Worm (Caenorhabditis elegans) whole organism, L1 larva: ENCODE results near the gene K10D2.8.

Experiments used
- C04F5.9 ChIP-seq: sonication (generic microtip); optimal IDR thresholded peaks from 2 replicates; lab custom pipeline; 2016; ENCODE audit warnings: missing genetic modification characterization, missing compliant biosample characterization
- C16A3.4 ChIP-seq: fragments of 150-350 bp; optimal IDR thresholded peaks from 2 replicates; lab custom pipeline; 2014; ENCODE audit warnings: missing biosample characterization, missing genetic modification characterization
- Y116A8C.19 ChIP-seq: sonication (generic microtip); optimal IDR thresholded peaks from 2 replicates; lab custom pipeline; 2016; ENCODE audit warnings: missing compliant biosample characterization, missing genetic modification characterization, borderline replicate concordance
- ama-1 ChIP-seq: fragments of 150-350 bp; optimal IDR thresholded peaks from 2 replicates; lab custom pipeline; 2014
- blmp-1 ChIP-seq: fragments of 150-350 bp; optimal IDR thresholded peaks from 2 replicates; lab custom pipeline; 2014; ENCODE audit warnings: missing biosample characterization, missing genetic modification characterization
- ceh-63 ChIP-seq: fragments of 200-800 bp; sonication (Bioruptor generic); optimal IDR thresholded peaks from 2 replicates; lab custom pipeline; 2018; ENCODE audit warnings: mild to moderate bottlenecking, missing genetic modification characterization, missing compliant biosample characterization
- ces-1 ChIP-seq: fragments of 150-350 bp; optimal IDR thresholded peaks from 2 replicates; lab custom pipeline; 2014; ENCODE audit warnings: missing biosample characterization, missing genetic modification reagents, missing genetic modification characterization
- dpl-1 ChIP-seq, 3 experiments: fragments of 150-350 bp in 2 of 3; sonication (generic microtip) in 1 of 3; optimal IDR thresholded peaks; 2 replicates each; lab custom pipeline; 2014 to 2017; ENCODE audit warnings: missing biosample characterization in 3 of 3, missing genetic modification characterization in 3 of 3, missing genetic modification reagents in 3 of 3
- dsc-1 ChIP-seq: sonication (generic microtip); optimal IDR thresholded peaks from 2 replicates; lab custom pipeline; 2016; ENCODE audit warnings: mild to moderate bottlenecking, missing genetic modification characterization, missing compliant biosample characterization
- efl-1 ChIP-seq, 4 experiments: fragments of 150-350 bp; optimal IDR thresholded peaks in 3 of 4; peaks in 1 of 4; 1 replicate in 1 of 4; 2 replicates in 3 of 4; lab custom pipeline; 2014; ENCODE audit warnings: missing biosample characterization in 2 of 4, missing genetic modification characterization in 2 of 4, missing genetic modification reagents in 2 of 4
- egl-13 ChIP-seq: sonication (generic microtip); optimal IDR thresholded peaks from 2 replicates; lab custom pipeline; 2016; ENCODE audit warnings: missing genotype, missing genetic modification reagents, missing genetic modification characterization, missing compliant biosample characterization
- egl-27 ChIP-seq, 2 experiments: fragments of 150-350 bp in 1 of 2; sonication (generic microtip); optimal IDR thresholded peaks; 3 replicates each; lab custom pipeline; 2017 to 2018; ENCODE audit warnings: missing biosample characterization in 2 of 2, missing genetic modification characterization in 2 of 2, missing genetic modification reagents in 2 of 2
- elt-2 ChIP-seq: sonication (generic microtip); optimal IDR thresholded peaks from 2 replicates; lab custom pipeline; 2016; ENCODE audit warnings: missing genetic modification characterization, mild to moderate bottlenecking, inconsistent platforms, missing compliant biosample characterization, missing genetic modification reagents
- elt-3 ChIP-seq, 6 experiments: fragments of 150-350 bp in 1 of 6; sonication (generic microtip); optimal IDR thresholded peaks; 2 replicates each; lab custom pipeline; 2017 to 2018; ENCODE audit warnings: missing biosample characterization in 6 of 6, missing genetic modification characterization in 6 of 6, inconsistent platforms in 1 of 6
- ets-5 ChIP-seq: fragments of 200-800 bp; sonication (Bioruptor generic); IDR thresholded peaks from 2 replicates; pipeline ENCODE4 v1.3.6; 2022; ENCODE audit warnings: missing genetic modification characterization, missing compliant biosample characterization
- fkh-8 ChIP-seq: sonication (generic microtip); optimal IDR thresholded peaks from 2 replicates; lab custom pipeline; 2016; ENCODE audit warnings: mild to moderate bottlenecking, missing genetic modification characterization, missing compliant biosample characterization
- fos-1 ChIP-seq: fragments of 150-350 bp; optimal IDR thresholded peaks from 2 replicates; lab custom pipeline; 2014; ENCODE audit warnings: missing biosample characterization, missing genetic modification characterization
- hlh-4 ChIP-seq: sonication (generic microtip); optimal IDR thresholded peaks from 2 replicates; lab custom pipeline; 2016; ENCODE audit warnings: mild to moderate bottlenecking, missing genetic modification characterization, missing compliant biosample characterization
- hpl-2 ChIP-seq: fragments of 150-350 bp; optimal IDR thresholded peaks from 2 replicates; lab custom pipeline; 2014; ENCODE audit warnings: missing biosample characterization, missing genetic modification reagents, missing genetic modification characterization
- jun-1 ChIP-seq: fragments of 150-350 bp; optimal IDR thresholded peaks from 2 replicates; lab custom pipeline; 2014; ENCODE audit warnings: missing biosample characterization, missing genetic modification reagents, missing genetic modification characterization
- lin-13 ChIP-seq: fragments of 150-350 bp; optimal IDR thresholded peaks from 2 replicates; lab custom pipeline; 2014; ENCODE audit warnings: missing biosample characterization, missing genetic modification reagents, missing genetic modification characterization
- lin-14 ChIP-seq: fragments of 200-800 bp; sonication (Bioruptor generic); optimal IDR thresholded peaks from 2 replicates; lab custom pipeline; 2018; ENCODE audit warnings: mild to moderate bottlenecking, missing genetic modification characterization, moderate library complexity, missing compliant biosample characterization
- lin-15B ChIP-seq: fragments of 150-350 bp; sonication (generic microtip); optimal IDR thresholded peaks from 3 replicates; lab custom pipeline; 2014; ENCODE audit warnings: missing biosample characterization, missing genetic modification characterization
- lin-35 ChIP-seq, 2 experiments: fragments of 150-350 bp; optimal IDR thresholded peaks; 2 replicates each; lab custom pipeline; 2014; ENCODE audit warnings: missing biosample characterization in 2 of 2, missing genetic modification characterization in 2 of 2, missing genetic modification reagents in 2 of 2
- lin-39 ChIP-seq: fragments of 150-350 bp; optimal IDR thresholded peaks from 2 replicates; lab custom pipeline; 2014; ENCODE audit warnings: missing biosample characterization, missing genetic modification reagents, missing genetic modification characterization
- lir-3 ChIP-seq: sonication (generic microtip); optimal IDR thresholded peaks from 2 replicates; lab custom pipeline; 2016; ENCODE audit warnings: mild to moderate bottlenecking, missing genetic modification characterization, moderate library complexity, missing compliant biosample characterization; ENCODE audit not compliant: poor library complexity
- lsy-2 ChIP-seq, 2 experiments: fragments of 150-350 bp; optimal IDR thresholded peaks; 2 replicates each; lab custom pipeline; 2014; ENCODE audit warnings: missing biosample characterization in 2 of 2, missing genetic modification characterization in 2 of 2
- mab-9 ChIP-seq: fragments of 200-800 bp; sonication (Bioruptor generic); IDR thresholded peaks from 2 replicates; pipeline ENCODE4 v1.3.6; 2022; ENCODE audit warnings: missing genetic modification reagents, missing genetic modification characterization, missing compliant biosample characterization
- mep-1 ChIP-seq: fragments of 150-350 bp; optimal IDR thresholded peaks from 2 replicates; lab custom pipeline; 2014; ENCODE audit warnings: missing biosample characterization, missing genetic modification characterization
- nhr-12 ChIP-seq: sonication (generic microtip); optimal IDR thresholded peaks from 2 replicates; lab custom pipeline; 2017; ENCODE audit warnings: missing biosample characterization, missing genetic modification characterization
- nhr-20 ChIP-seq: sonication (generic microtip); optimal IDR thresholded peaks from 2 replicates; lab custom pipeline; 2016; ENCODE audit warnings: mild to moderate bottlenecking, missing genetic modification characterization, missing compliant biosample characterization
- nhr-47 ChIP-seq: sonication (generic microtip); optimal IDR thresholded peaks from 2 replicates; lab custom pipeline; 2016; ENCODE audit warnings: mild to moderate bottlenecking, missing genetic modification characterization, moderate library complexity, missing compliant biosample characterization
- nhr-71 ChIP-seq: sonication (generic microtip); optimal IDR thresholded peaks from 2 replicates; lab custom pipeline; 2016; ENCODE audit warnings: mild to moderate bottlenecking, missing genetic modification characterization, moderate library complexity, missing compliant biosample characterization
- nhr-84 ChIP-seq: sonication (generic microtip); optimal IDR thresholded peaks from 2 replicates; lab custom pipeline; 2017; ENCODE audit warnings: missing biosample characterization, missing genetic modification characterization
- nhr-85 ChIP-seq: sonication (generic microtip); peaks from one replicate; lab custom pipeline; 2016; ENCODE audit warnings: missing genetic modification characterization, inconsistent platforms, missing compliant biosample characterization
- nhr-90 ChIP-seq: sonication (generic microtip); optimal IDR thresholded peaks from 2 replicates; lab custom pipeline; 2016; ENCODE audit warnings: mild to moderate bottlenecking, missing genetic modification characterization, missing compliant biosample characterization; ENCODE audit not compliant: poor library complexity
- rnt-1 ChIP-seq: sonication (generic microtip); optimal IDR thresholded peaks from 2 replicates; lab custom pipeline; 2016; ENCODE audit warnings: mild to moderate bottlenecking, missing genetic modification characterization, moderate library complexity, missing compliant biosample characterization
- skn-1 ChIP-seq: fragments of 150-350 bp; optimal IDR thresholded peaks from 2 replicates; lab custom pipeline; 2014; ENCODE audit warnings: missing biosample characterization, missing genetic modification characterization
- snpc-4 ChIP-seq: fragments of 150-350 bp; optimal IDR thresholded peaks from 2 replicates; lab custom pipeline; 2014; ENCODE audit warnings: missing biosample characterization, missing genetic modification characterization
- snu-23 ChIP-seq: sonication (generic microtip); optimal IDR thresholded peaks from 2 replicates; lab custom pipeline; 2016; ENCODE audit warnings: missing genetic modification characterization, missing compliant biosample characterization
- tbx-2 ChIP-seq: sonication (generic microtip); optimal IDR thresholded peaks from 2 replicates; lab custom pipeline; 2016; ENCODE audit warnings: missing genetic modification characterization, missing compliant biosample characterization
- tlp-1 ChIP-seq: fragments of 150-350 bp; optimal IDR thresholded peaks from 2 replicates; lab custom pipeline; 2014; ENCODE audit warnings: missing biosample characterization, missing genetic modification characterization
- unc-130 ChIP-seq: fragments of 150-350 bp; optimal IDR thresholded peaks from 2 replicates; lab custom pipeline; 2017; ENCODE audit warnings: missing biosample characterization, missing genetic modification characterization, inconsistent platforms
- unc-98 ChIP-seq: fragments of 200-800 bp; sonication (Bioruptor generic); IDR thresholded peaks from 2 replicates; pipeline ENCODE4 v1.3.6; 2022; ENCODE audit warnings: missing genetic modification characterization, missing compliant biosample characterization
- vab-15 ChIP-seq: sonication (generic microtip); optimal IDR thresholded peaks from 2 replicates; lab custom pipeline; 2017; ENCODE audit warnings: missing genotype, mild to moderate bottlenecking, missing genetic modification characterization, missing compliant biosample characterization
- zip-4 ChIP-seq: fragments of 200-800 bp; sonication (Bioruptor generic); optimal IDR thresholded peaks from 2 replicates; lab custom pipeline; 2018; ENCODE audit warnings: mild to moderate bottlenecking, missing genetic modification characterization, moderate library complexity, missing compliant biosample characterization

Gene K10D2.8

DNA sequence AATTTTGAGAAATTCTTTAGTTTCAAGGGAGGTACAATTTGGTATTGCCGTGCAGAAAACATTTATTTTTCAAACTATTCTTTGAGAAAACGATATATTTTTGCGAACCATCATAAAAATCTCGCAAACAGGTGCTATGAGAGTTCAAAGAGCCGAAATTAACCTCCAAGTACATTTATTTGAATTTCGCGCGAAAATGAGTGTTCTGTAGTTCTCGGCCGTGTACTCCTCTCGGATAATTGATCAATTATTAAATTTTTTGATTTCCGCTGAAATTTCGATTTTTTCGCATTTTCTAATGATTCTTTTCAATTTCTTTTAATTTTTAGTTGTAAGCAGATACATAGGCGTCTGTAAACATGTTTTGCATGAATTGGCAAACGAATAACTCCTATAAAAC, 1.7 kb downstream of the K10D2.8 start (continued):
- peak; percentile 23 for TF ChIP-seq fos-1 (tag; lab: Kevin White, UChicago)
- peak; percentile 64 for TF ChIP-seq nhr-47 (tag; lab: Kevin White, UChicago)
- TF ChIP-seq elt-3 (tag; optimal IDR thresholded peaks at IDR 0.05; lab: Kevin White, UChicago) = no peak
- no peak for TF ChIP-seq tlp-1 (tag; lab: Kevin White, UChicago)
- TF ChIP-seq snpc-4 (tag; lab: Kevin White, UChicago) = no peak
- peak; percentile 7 for TF ChIP-seq C04F5.9 (tag; lab: Kevin White, UChicago)
- peak; percentile 21 for TF ChIP-seq unc-130 (tag; lab: Kevin White, UChicago)
- TF ChIP-seq ets-5 = no peak
- peak; percentile 22 for TF ChIP-seq elt-2 (tag; lab: Kevin White, UChicago)
- TF ChIP-seq fkh-8 (tag; lab: Kevin White, UChicago) = no peak
- TF ChIP-seq ama-1 (lab: Kevin White, UChicago) = no peak
- no peak for TF ChIP-seq nhr-84 (tag; lab: Kevin White, UChicago)
- TF ChIP-seq unc-98 (GFP tag; lab: Robert Waterston, UW) = no peak
- TF ChIP-seq hlh-4 = no peak
- TF ChIP-seq lin-13 (GFP tag; lab: Kevin White, UChicago) = no peak
- no peak for TF ChIP-seq zip-4 (GFP tag; lab: Kevin White, UChicago)
- TF ChIP-seq, all 84 proteins: peak for 32

DNA sequence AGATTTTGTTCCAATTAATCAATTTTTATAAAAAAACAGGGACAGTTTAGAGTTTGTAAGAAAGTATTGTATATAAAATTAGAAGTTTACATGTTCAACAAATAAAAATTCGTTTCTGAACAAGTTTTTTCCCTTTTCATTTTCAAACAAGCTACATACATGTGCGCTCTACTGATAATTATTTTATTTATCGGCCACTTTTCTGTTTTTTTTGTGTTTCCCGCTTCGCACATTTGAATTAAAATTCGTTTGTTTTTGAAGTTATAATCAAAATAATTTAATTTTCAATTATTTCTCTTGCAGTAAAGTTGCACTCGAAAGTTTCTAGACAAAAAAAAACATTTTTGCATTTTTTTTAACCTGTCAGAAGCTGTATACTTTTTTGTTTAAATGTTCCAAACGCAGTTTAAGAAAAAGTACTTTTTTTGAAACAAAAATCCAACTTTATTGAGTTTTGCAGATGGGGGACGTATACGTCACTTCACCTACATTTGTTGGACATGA, 2.2 kb downstream of the K10D2.8 start, which contains the start of gene hira-1:
hira-1 (plus strand) TSS at position 454 of the 504 bp plus-strand sequence.
- TF ChIP-seq nhr-20 (tag; lab: Kevin White, UChicago) (no peak), C16A3.4 (peak; percentile 49), jun-1 (tag; lab: Kevin White, UChicago) (no peak), lin-35 (GFP tag; optimal IDR thresholded peaks at IDR 0.05; lab: Kevin White, UChicago) (peak; percentile 76 to 82), vab-15 (tag; lab: Kevin White, UChicago) (peak; percentile 12), lin-15B (tag; lab: Kevin White, UChicago) (peak; percentile 62), nhr-71 (no peak), efl-1 (optimal IDR thresholded peaks at IDR 0.05; lab: Kevin White, UChicago) (peak; percentile 70 to 77), efl-1 (GFP tag; optimal IDR thresholded peaks at IDR 0.05 in 1 of 2; lab: Kevin White, UChicago) (peak; percentile 77 to 97), ces-1 (GFP tag; lab: Kevin White, UChicago) (no peak), lsy-2 (tag; optimal IDR thresholded peaks at IDR 0.05; lab: Kevin White, UChicago) (peak; percentile 31 to 71), blmp-1 (peak; percentile 43), dpl-1 (GFP tag; optimal IDR thresholded peaks at IDR 0.05; lab: Kevin White, UChicago) (peak; percentile 62 to 82 (median 63)), snu-23 (GFP tag; lab: Kevin White, UChicago) (peak; percentile 16), hpl-2 (GFP tag; lab: Kevin White, UChicago) (no peak), lin-14 (GFP tag; lab: Kevin White, UChicago) (peak; percentile 21)
- TF ChIP-seq, all 84 proteins: peak for 10

DNA sequence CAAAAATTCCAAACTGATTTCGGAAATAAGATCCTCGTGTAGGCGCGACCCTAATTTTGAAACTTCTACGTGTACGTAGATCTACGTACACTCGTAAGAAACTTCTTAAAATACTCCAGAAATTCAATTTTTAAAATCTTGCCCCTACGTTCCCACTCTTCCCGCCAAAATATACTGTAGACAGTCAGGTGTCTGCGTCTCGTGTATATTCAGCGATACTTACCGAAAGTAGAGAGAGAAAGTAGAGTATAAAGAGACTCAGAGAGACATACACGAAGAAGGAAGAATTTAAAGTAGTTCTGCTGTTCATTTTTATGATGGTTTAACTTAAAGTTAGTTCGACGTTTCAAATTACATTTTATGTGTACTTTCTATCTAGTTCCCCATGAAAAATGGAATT, 4.7 kb downstream of the K10D2.8 start:
- no peak for TF ChIP-seq elt-2 (tag; lab: Kevin White, UChicago)
- no peak for TF ChIP-seq nhr-85 (tag; lab: Kevin White, UChicago)
- TF ChIP-seq dsc-1 (tag; lab: Kevin White, UChicago) = no peak
- no peak for TF ChIP-seq lin-39 (tag; lab: Kevin White, UChicago)
- TF ChIP-seq rnt-1 (tag; lab: Kevin White, UChicago) = no peak
- no peak for TF ChIP-seq nhr-90 (tag; lab: Kevin White, UChicago)
- no peak for TF ChIP-seq ceh-63 (GFP tag; lab: Kevin White, UChicago)
- TF ChIP-seq nhr-20 (tag; lab: Kevin White, UChicago) = no peak
- no peak for TF ChIP-seq ama-1 (lab: Kevin White, UChicago)
- no peak for TF ChIP-seq egl-27 (tag; optimal IDR thresholded peaks at IDR 0.05; lab: Kevin White, UChicago)
- TF ChIP-seq skn-1 (tag; lab: Kevin White, UChicago) = no peak
- no peak for TF ChIP-seq lir-3
- TF ChIP-seq Y116A8C.19 = no peak
- no peak for TF ChIP-seq unc-98 (GFP tag; lab: Robert Waterston, UW)
- no peak for TF ChIP-seq nhr-12 (tag; lab: Kevin White, UChicago)
- TF ChIP-seq lsy-2 (tag; optimal IDR thresholded peaks at IDR 0.05; lab: Kevin White, UChicago) = peak in 1 of 2 experiments; percentile 54
- TF ChIP-seq mab-9 (GFP tag; lab: Robert Waterston, UW) = no peak
- TF ChIP-seq tlp-1 (tag; lab: Kevin White, UChicago) = no peak
- no peak for TF ChIP-seq egl-13
- TF ChIP-seq efl-1 (optimal IDR thresholded peaks at IDR 0.05; lab: Kevin White, UChicago) = peak; percentile 12 to 16
- peak in 1 of 2 experiments; percentile 7 for TF ChIP-seq efl-1 (GFP tag; optimal IDR thresholded peaks at IDR 0.05 in 1 of 2; lab: Kevin White, UChicago)
- peak in 1 of 2 experiments; percentile 53 for TF ChIP-seq lin-35 (GFP tag; optimal IDR thresholded peaks at IDR 0.05; lab: Kevin White, UChicago)
- TF ChIP-seq blmp-1 = peak; percentile 53
- no peak for TF ChIP-seq unc-130 (tag; lab: Kevin White, UChicago)
- no peak for TF ChIP-seq ces-1 (GFP tag; lab: Kevin White, UChicago)
- TF ChIP-seq jun-1 (tag; lab: Kevin White, UChicago) = no peak
- no peak for TF ChIP-seq mep-1
- TF ChIP-seq dpl-1 (GFP tag; optimal IDR thresholded peaks at IDR 0.05; lab: Kevin White, UChicago) = peak; percentile 26 to 46 (median 27)
- no peak for TF ChIP-seq tbx-2 (tag; lab: Kevin White, UChicago)
- TF ChIP-seq lin-14 (GFP tag; lab: Kevin White, UChicago) = no peak
